Worm (Caenorhabditis elegans): ENCODE measurements around the gene csa-1.

Gene csa-1

ce11 chrII:9281595-9281994, 37.9 kb downstream of the csa-1 start (continued):
- TF ChIP-seq grh-1 (GFP tag; IDR thresholded peaks at IDR 0.05) = no peak
- no peak for TF ChIP-seq nhr-76 (tag; optimal IDR thresholded peaks at IDR 0.05)
- TF ChIP-seq ceh-90 (tag; optimal IDR thresholded peaks at IDR 0.05) = no peak
- no peak for TF ChIP-seq aly-2 (tag; optimal IDR thresholded peaks at IDR 0.05)
- TF ChIP-seq fos-1 (tag; optimal IDR thresholded peaks at IDR 0.05) = no peak
- no peak for TF ChIP-seq unc-30 (tag; optimal IDR thresholded peaks at IDR 0.05)
- TF ChIP-seq rnt-1 (tag; optimal IDR thresholded peaks at IDR 0.05) = peak; percentile 36
- no peak for TF ChIP-seq lin-39 (tag; optimal IDR thresholded peaks at IDR 0.05)
- TF ChIP-seq skn-1 (tag; optimal IDR thresholded peaks at IDR 0.05) = peak; percentile 68
- TF ChIP-seq egl-13 (tag; optimal IDR thresholded peaks at IDR 0.05) = no peak
- TF ChIP-seq unc-86 (tag; optimal IDR thresholded peaks at IDR 0.05) = no peak
- no peak for TF ChIP-seq fkh-10 (GFP tag; optimal IDR thresholded peaks at IDR 0.05)
- peak; percentile 92 for TF ChIP-seq lin-14 (GFP tag; optimal IDR thresholded peaks at IDR 0.05)
- TF ChIP-seq zag-1 (tag; optimal IDR thresholded peaks at IDR 0.05) = no peak
- TF ChIP-seq alr-1 (tag; optimal IDR thresholded peaks at IDR 0.05; ENCODE audit: borderline replicate concordance) = no peak
- TF ChIP-seq swsn-7 (tag; optimal IDR thresholded peaks at IDR 0.05) = peak; percentile 27
- peak; percentile 57 for TF ChIP-seq mep-1 (tag; optimal IDR thresholded peaks at IDR 0.05)
- TF ChIP-seq snpc-4 (tag; optimal IDR thresholded peaks at IDR 0.05) = peak; percentile 28
- TF ChIP-seq pqm-1 (tag; optimal IDR thresholded peaks at IDR 0.05) = no peak
- TF ChIP-seq efl-1 (optimal IDR thresholded peaks at IDR 0.05) = peak in 1 of 2 experiments; percentile 20
- TF ChIP-seq efl-1 (GFP tag; optimal IDR thresholded peaks at IDR 0.05 in 1 of 2) = no peak
- TF ChIP-seq nhr-11 (tag; optimal IDR thresholded peaks at IDR 0.05) = no peak
- peak in 1 of 3 experiments; percentile 3 for TF ChIP-seq dpl-1 (GFP tag; optimal IDR thresholded peaks at IDR 0.05)
- TF ChIP-seq unc-98 (GFP tag; IDR thresholded peaks at IDR 0.05) = no peak
- TF ChIP-seq nhr-77 (tag; optimal IDR thresholded peaks at IDR 0.05) = peak; percentile 40
- peak in 1 of 6 experiments; percentile 23 for TF ChIP-seq elt-3 (tag; optimal IDR thresholded peaks at IDR 0.05)
- no peak for TF ChIP-seq pax-3 (tag; optimal IDR thresholded peaks at IDR 0.05)
- TF ChIP-seq ceh-82 (tag; optimal IDR thresholded peaks at IDR 0.05) = peak in 2 of 3 experiments; percentile 10 to 61
- no peak for TF ChIP-seq irx-1 (tag; optimal IDR thresholded peaks at IDR 0.05)
- no peak for TF ChIP-seq nhr-71 (tag; optimal IDR thresholded peaks at IDR 0.05)
- no peak for TF ChIP-seq nhr-12 (tag; optimal IDR thresholded peaks at IDR 0.05)
- peak; percentile 25 for TF ChIP-seq nhr-19 (GFP tag; conservative IDR thresholded peaks at IDR 0.05)

DNA sequence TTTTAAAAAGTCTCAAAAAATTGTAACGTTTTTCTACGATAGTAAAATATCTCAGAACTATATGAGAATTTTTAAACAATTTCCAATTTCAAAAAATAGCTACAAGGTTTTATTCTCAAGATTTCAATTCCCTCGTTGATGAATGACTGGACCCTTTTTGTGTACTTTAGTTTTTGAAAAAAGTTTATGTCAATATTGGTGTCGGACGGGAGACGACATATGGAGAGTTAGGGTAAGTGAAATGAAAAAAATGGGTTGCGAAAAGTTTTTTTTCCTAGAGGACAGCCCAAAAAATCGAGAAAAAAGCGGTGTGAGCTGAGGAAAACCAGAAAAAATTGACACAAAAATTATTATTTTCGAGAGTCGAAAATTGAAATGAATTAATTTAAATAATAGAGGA, 38.7 kb downstream of the csa-1 start:
- TF ChIP-seq efl-1 (optimal IDR thresholded peaks at IDR 0.05) (no peak), efl-1 (GFP tag; optimal IDR thresholded peaks at IDR 0.05 in 1 of 2) (peak in 1 of 2 experiments; percentile 46), nhr-237 (tag; optimal IDR thresholded peaks at IDR 0.05) (no peak)

DNA sequence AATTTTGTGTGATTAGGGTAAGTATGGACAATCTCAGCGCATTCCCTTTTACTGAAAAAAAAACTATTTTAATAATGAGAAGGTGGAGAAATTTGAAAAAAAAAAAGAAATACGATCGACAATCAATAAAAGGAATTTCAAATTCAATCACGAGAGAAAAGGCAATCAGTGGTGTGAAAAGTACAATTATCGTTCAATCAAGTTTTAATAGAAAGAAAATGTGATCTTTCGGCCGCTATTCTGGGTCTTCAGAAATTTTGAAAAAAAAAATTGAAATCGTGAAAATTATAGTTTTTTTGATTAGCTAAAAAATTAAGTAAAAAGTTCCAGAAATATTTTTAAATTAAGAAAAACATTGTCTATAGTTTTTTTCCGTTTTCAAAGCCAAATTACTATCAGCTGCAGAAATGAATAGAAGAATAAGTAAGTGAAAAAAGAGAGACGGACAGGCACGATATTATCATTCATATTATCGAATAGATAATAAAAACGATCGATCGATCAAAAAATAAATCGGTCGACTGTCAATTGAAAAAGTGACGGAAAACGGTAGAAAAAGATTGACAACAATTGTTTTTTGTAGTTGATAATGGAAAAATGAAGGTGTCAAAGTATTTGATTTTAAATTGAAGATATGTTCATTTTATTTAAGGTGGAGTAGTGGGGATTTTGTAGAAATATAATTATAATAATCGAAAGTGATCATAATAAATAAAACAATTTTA, 39.3 kb downstream of the csa-1 start, which contains the start of gene gldi-3:
Gene gldi-3, minus strand, starts transcription at position 51 of the 725 bp plus-strand sequence.
- TF ChIP-seq lin-13 (GFP tag; optimal IDR thresholded peaks at IDR 0.05) (no peak), pax-3 (tag; optimal IDR thresholded peaks at IDR 0.05) (no peak), tlp-1 (tag; optimal IDR thresholded peaks at IDR 0.05) (no peak), mep-1 (tag; optimal IDR thresholded peaks at IDR 0.05) (no peak), nhr-12 (tag; optimal IDR thresholded peaks at IDR 0.05) (no peak), lin-35 (GFP tag; optimal IDR thresholded peaks at IDR 0.05) (peak in 1 of 2 experiments; percentile 12), efl-1 (optimal IDR thresholded peaks at IDR 0.05) (no peak), efl-1 (GFP tag; optimal IDR thresholded peaks at IDR 0.05 in 1 of 2) (peak in 1 of 2 experiments; percentile 46), elt-2 (tag; optimal IDR thresholded peaks at IDR 0.05) (no peak), fkh-8 (tag; optimal IDR thresholded peaks at IDR 0.05) (no peak), sptf-1 (tag; optimal IDR thresholded peaks at IDR 0.05) (no peak), dsc-1 (tag; optimal IDR thresholded peaks at IDR 0.05) (no peak), nhr-20 (tag; optimal IDR thresholded peaks at IDR 0.05) (peak; percentile 14), lin-14 (GFP tag; optimal IDR thresholded peaks at IDR 0.05) (no peak), elt-3 (tag; optimal IDR thresholded peaks at IDR 0.05) (peak in 1 of 6 experiments; percentile 35), blmp-1 (tag; optimal IDR thresholded peaks at IDR 0.05) (peak; percentile 6), dpl-1 (GFP tag; optimal IDR thresholded peaks at IDR 0.05) (no peak), sox-4 (tag; optimal IDR thresholded peaks at IDR 0.05) (no peak), nhr-84 (tag; optimal IDR thresholded peaks at IDR 0.05) (no peak)

Data from whole organism, L1 larva.